Worm (Caenorhabditis elegans) whole organism, early embryonic: ENCODE results near the gene lgc-1.

Source experiments
- B0310.2 ChIP-seq: sonication (generic microtip); optimal IDR thresholded peaks from 2 replicates; lab custom pipeline; 2016; ENCODE audit warnings: mild to moderate bottlenecking, missing genetic modification characterization, missing compliant biosample characterization
- F13C5.2 ChIP-seq: sonication (generic microtip); optimal IDR thresholded peaks from 2 replicates; lab custom pipeline; 2017; ENCODE audit warnings: mild to moderate bottlenecking, missing genetic modification characterization, inconsistent platforms, missing compliant biosample characterization
- aly-1 ChIP-seq: sonication (generic microtip); optimal IDR thresholded peaks from 2 replicates; lab custom pipeline; 2016; ENCODE audit warnings: missing genetic modification characterization, missing compliant biosample characterization
- ama-1 ChIP-seq: fragments of 150-350 bp; optimal IDR thresholded peaks from 2 replicates; lab custom pipeline; 2014
- ceh-13 ChIP-seq: fragments of 200-800 bp; sonication (Bioruptor generic); optimal IDR thresholded peaks from 2 replicates; lab custom pipeline; 2018; ENCODE audit warnings: mild to moderate bottlenecking, missing genetic modification characterization, missing compliant biosample characterization
- ceh-36 ChIP-seq: sonication (generic microtip); optimal IDR thresholded peaks from 2 replicates; lab custom pipeline; 2016; ENCODE audit warnings: missing genetic modification characterization, inconsistent platforms, missing compliant biosample characterization
- flt-1 ChIP-seq: fragments of 200-800 bp; sonication (Bioruptor generic); IDR thresholded peaks from 2 replicates; pipeline ENCODE4 v1.3.6; 2022; ENCODE audit warnings: missing genetic modification characterization, missing compliant biosample characterization
- hnd-1 ChIP-seq: sonication (generic microtip); optimal IDR thresholded peaks from 2 replicates; lab custom pipeline; 2016; ENCODE audit warnings: missing genetic modification characterization, missing compliant biosample characterization
- tbx-11 ChIP-seq: fragments of 200-800 bp; sonication (Bioruptor generic); IDR thresholded peaks from 2 replicates; pipeline ENCODE4 v1.3.6; 2022; ENCODE audit warnings: missing genetic modification characterization, missing compliant biosample characterization
- tra-4 ChIP-seq: sonication (generic microtip); optimal IDR thresholded peaks from 2 replicates; lab custom pipeline; 2017; ENCODE audit warnings: missing genetic modification characterization, missing compliant biosample characterization

- TF ChIP-seq ama-1 = no peak
- TF ChIP-seq B0310.2 = no peak
- no peak for TF ChIP-seq ceh-13 (GFP tag; lab: Kevin White, UChicago)
- no peak for TF ChIP-seq tra-4 (tag; lab: Kevin White, UChicago)
- TF ChIP-seq flt-1 = no peak
- no peak for TF ChIP-seq ceh-36 (tag; lab: Kevin White, UChicago)
- TF ChIP-seq hnd-1 (tag; lab: Kevin White, UChicago) = no peak
- TF ChIP-seq F13C5.2 (tag; lab: Kevin White, UChicago) = no peak
- TF ChIP-seq tbx-11 (GFP tag; lab: Robert Waterston, UW) = no peak
- no peak for TF ChIP-seq aly-1 (tag; lab: Kevin White, UChicago)
Observed at ce11 chrV:4143034-4143433, 8.2 kb downstream of the lgc-1 start.
